Fruit fly (Drosophila melanogaster): ENCODE data around the gene CG32579.

CG32579 gene

dm6 chrX:16320197-16320921 is 2.7 kb upstream of the CG32579 start, which contains the start of gene Cyp1 (continued):
- TF ChIP-seq CG11560 (tag; IDR thresholded peaks at IDR 0.05): no peak
- peak; percentile 42; the same call in 1 of the 2 replicates for TF ChIP-seq wdn (GFP tag; IDR thresholded peaks at IDR 0.05)
- peak; percentile 73 for TF ChIP-seq her (GFP tag; optimal IDR thresholded peaks at IDR 0.05)
- no peak for TF ChIP-seq twi (tag; optimal IDR thresholded peaks at IDR 0.05)
- peak; percentile 64; the same call in 1 of the 2 replicates for TF ChIP-seq nerfin-2 (GFP tag; IDR thresholded peaks at IDR 0.05; ENCODE audit: partially characterized antibody)
- TF ChIP-seq fd3F (GFP tag; optimal IDR thresholded peaks at IDR 0.05): peak; percentile 9
- TF ChIP-seq Ptx1 (GFP tag; IDR thresholded peaks at IDR 0.05): 0 out of 2 replicates have a peak, but pooled peaks have one; percentile 43
- TF ChIP-seq prd (optimal IDR thresholded peaks at IDR 0.05): no peak
- TF ChIP-seq prd (GFP tag; IDR thresholded peaks at IDR 0.05): peak; percentile 72
- TF ChIP-seq sima (GFP tag; optimal IDR thresholded peaks at IDR 0.05): no peak
- TF ChIP-seq CG7372 (GFP tag; IDR thresholded peaks at IDR 0.05): peak; percentile 38; the same call in 1 of the 2 replicates
- TF ChIP-seq CG30020 (tag; optimal IDR thresholded peaks at IDR 0.05): peak; percentile 94
- TF ChIP-seq ara (GFP tag; IDR thresholded peaks at IDR 0.05): no peak; the same call in 1 of the 2 replicates
- TF ChIP-seq sqz (GFP tag; optimal IDR thresholded peaks at IDR 0.05): no peak
- TF ChIP-seq ATbp (GFP tag; optimal IDR thresholded peaks at IDR 0.05): no peak
- no peak for TF ChIP-seq shn (GFP tag; optimal IDR thresholded peaks at IDR 0.05)
- peak; percentile 18 for TF ChIP-seq mam (GFP tag; optimal IDR thresholded peaks at IDR 0.05)
- TF ChIP-seq z (GFP tag; IDR thresholded peaks at IDR 0.05): no peak
- no peak for TF ChIP-seq CG12104 (GFP tag; optimal IDR thresholded peaks at IDR 0.05)
- TF ChIP-seq CG3065 (GFP tag; optimal IDR thresholded peaks at IDR 0.05): no peak
- TF ChIP-seq Xbp1 (GFP tag; optimal IDR thresholded peaks at IDR 0.05): peak; percentile 34
- no peak for TF ChIP-seq Dip2 (GFP tag; IDR thresholded peaks at IDR 0.05)
- TF ChIP-seq Meics (GFP tag; optimal IDR thresholded peaks at IDR 0.05): peak; percentile 22
- peak; percentile 51 for TF ChIP-seq CG11247 (GFP tag; IDR thresholded peaks at IDR 0.05)
- peak; percentile 54 for TF ChIP-seq CG2120 (GFP tag; optimal IDR thresholded peaks at IDR 0.05)
- TF ChIP-seq CG1792 (GFP tag; optimal IDR thresholded peaks at IDR 0.05): no peak
- TF ChIP-seq Fer1 (GFP tag; optimal IDR thresholded peaks at IDR 0.05): peak; percentile 39
- TF ChIP-seq CG1024 (GFP tag; IDR thresholded peaks at IDR 0.05): peak; percentile 79
- TF ChIP-seq CG43689 (GFP tag; IDR thresholded peaks at IDR 0.05): no peak
- TF ChIP-seq chm (GFP tag; IDR thresholded peaks at IDR 0.05): peak; percentile 81
- TF ChIP-seq CG12744 (GFP tag; optimal IDR thresholded peaks at IDR 0.05): no peak
- TF ChIP-seq exex (tag; optimal IDR thresholded peaks at IDR 0.05): no peak
- TF ChIP-seq pzg (GFP tag; optimal IDR thresholded peaks at IDR 0.05): peak; percentile 80
- TF ChIP-seq CG7745 (tag; optimal IDR thresholded peaks at IDR 0.05): no peak
- TF ChIP-seq kay (GFP tag; optimal IDR thresholded peaks at IDR 0.05): no peak
- TF ChIP-seq gcm2 (GFP tag; optimal IDR thresholded peaks at IDR 0.05): no peak
- TF ChIP-seq NFAT (GFP tag; IDR thresholded peaks at IDR 0.05): peak; percentile 73; the same call in 1 of the 2 replicates
- TF ChIP-seq CG1602 (GFP tag; optimal IDR thresholded peaks at IDR 0.05): peak; percentile 1
- peak; percentile 51 for TF ChIP-seq Dp (GFP tag; optimal IDR thresholded peaks at IDR 0.05)
- no peak for TF ChIP-seq CG17912 (GFP tag; optimal IDR thresholded peaks at IDR 0.05)
- no peak for TF ChIP-seq CG1529 (GFP tag; optimal IDR thresholded peaks at IDR 0.05)
- TF ChIP-seq amos (GFP tag; IDR thresholded peaks at IDR 0.05; ENCODE audit: partially characterized antibody): peak; percentile 90
- TF ChIP-seq CG11723 (GFP tag; optimal IDR thresholded peaks at IDR 0.05): peak; percentile 51
- TF ChIP-seq CG8478 (optimal IDR thresholded peaks at IDR 0.05): no peak
- TF ChIP-seq CG6683 (GFP tag; optimal IDR thresholded peaks at IDR 0.05): no peak
- no peak for TF ChIP-seq CG10565 (GFP tag; optimal IDR thresholded peaks at IDR 0.05)
- peak; percentile 47 for TF ChIP-seq CG9727 (GFP tag; optimal IDR thresholded peaks at IDR 0.05)
- TF ChIP-seq CG31365 (tag; optimal IDR thresholded peaks at IDR 0.05): no peak
- no peak for TF ChIP-seq CG2875 (GFP tag; optimal IDR thresholded peaks at IDR 0.05)
- TF ChIP-seq CG3163 (GFP tag; optimal IDR thresholded peaks at IDR 0.05): no peak
- peak; percentile 68 for TF ChIP-seq unc-4 (GFP tag; IDR thresholded peaks at IDR 0.05; ENCODE audit: partially characterized antibody)
